Worm (Caenorhabditis elegans): ENCODE measurements around the gene tmem-218.
"Not testable (repeated sequence)": the region's sequence is repeated elsewhere in the genome, so short reads cannot be mapped to it uniquely, and the experiment has no call there.

tmem-218 gene

DNA sequence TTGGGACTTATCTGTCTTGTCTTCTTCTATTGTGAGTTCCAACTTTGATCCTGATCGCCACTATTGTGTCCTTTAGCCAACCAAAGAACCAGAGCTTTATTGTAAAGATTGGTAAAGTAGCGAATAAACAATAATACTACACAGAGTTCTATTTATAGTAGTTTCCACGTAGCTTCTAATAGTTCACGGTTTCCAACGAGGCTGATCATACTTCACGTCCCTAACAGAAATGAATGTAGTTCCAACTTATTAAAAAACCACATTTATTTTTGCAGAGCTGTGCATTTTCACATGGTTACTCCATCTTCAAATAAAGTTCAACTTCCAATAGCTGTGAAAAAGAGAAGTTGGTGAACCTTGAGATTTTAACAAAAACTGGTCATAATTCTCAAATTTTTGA is at the start of gene tmem-218:
tmem-218 (plus strand) TSS at position 301 of the 400 bp plus-strand sequence.
- TF ChIP-seq fos-1, aly-2, elt-2 (tag; optimal IDR thresholded peaks at IDR 0.05): not testable (repeated sequence)

DNA sequence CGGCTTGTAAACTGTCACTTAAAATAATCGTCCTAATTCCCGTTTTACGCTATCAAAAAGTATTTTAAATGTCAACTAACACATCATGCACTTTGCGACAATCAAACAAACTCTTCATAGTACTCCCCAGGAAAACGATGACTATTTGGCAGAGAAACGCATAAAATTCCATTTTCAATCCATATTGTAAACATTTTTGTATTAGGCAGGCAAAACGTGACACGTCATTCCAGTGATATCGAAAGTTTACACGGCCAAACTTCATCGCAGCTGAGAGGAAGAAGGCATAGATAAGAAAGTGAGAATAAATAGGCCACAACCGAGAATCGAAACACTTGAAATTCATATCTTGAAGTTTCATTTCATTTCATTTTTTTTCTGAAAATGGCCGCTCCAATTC is 49.3 kb upstream of the tmem-218 start, which contains the start of gene lec-9:
lec-9 (plus strand) TSS at position 349 of the 400 bp plus-strand sequence.
- TF ChIP-seq elt-2 (tag; optimal IDR thresholded peaks at IDR 0.05): peak; percentile 97
- TF ChIP-seq pha-4 (tag; optimal IDR thresholded peaks at IDR 0.05): peak; percentile 68
- TF ChIP-seq ceh-16 (tag; optimal IDR thresholded peaks at IDR 0.05): no peak
- peak; percentile 91 for TF ChIP-seq pqm-1 (tag; optimal IDR thresholded peaks at IDR 0.05)
- TF ChIP-seq elt-1 (tag; optimal IDR thresholded peaks at IDR 0.05): no peak
- peak; percentile 79 for TF ChIP-seq skn-1 (tag; optimal IDR thresholded peaks at IDR 0.05)
- TF ChIP-seq nhr-23 (tag; optimal IDR thresholded peaks at IDR 0.05): no peak
- TF ChIP-seq nhr-11 (tag; optimal IDR thresholded peaks at IDR 0.05): no peak
- TF ChIP-seq lsy-12 (tag; optimal IDR thresholded peaks at IDR 0.05): no peak
- no peak for TF ChIP-seq ceh-82 (tag; optimal IDR thresholded peaks at IDR 0.05)
- no peak for TF ChIP-seq nhr-237 (tag; optimal IDR thresholded peaks at IDR 0.05)
- no peak for TF ChIP-seq daf-12 (tag; optimal IDR thresholded peaks at IDR 0.05)

DNA sequence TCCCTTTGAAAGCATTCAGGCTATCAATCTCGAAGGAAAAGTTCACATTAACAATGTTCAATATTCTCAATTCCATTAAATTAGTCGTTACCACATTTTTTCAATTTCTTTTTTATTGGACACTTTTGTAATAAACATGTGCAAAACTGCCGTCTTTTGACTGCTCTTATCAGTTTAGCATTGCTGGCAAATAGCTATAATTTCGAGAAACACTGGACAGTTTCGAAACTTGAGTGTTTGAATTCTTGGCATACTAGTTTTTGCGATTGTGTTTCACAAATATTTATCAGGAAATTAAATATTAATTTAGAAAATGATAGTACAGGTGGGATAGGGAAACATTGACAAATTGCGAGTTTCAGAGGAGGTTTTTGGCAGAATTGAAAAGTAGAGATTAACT is 48.1 kb upstream of the tmem-218 start:
- TF ChIP-seq elt-2 (tag; optimal IDR thresholded peaks at IDR 0.05) (peak; percentile 81), nhr-76 (tag; optimal IDR thresholded peaks at IDR 0.05) (no peak), nhr-237 (tag; optimal IDR thresholded peaks at IDR 0.05) (no peak), nfya-1 (tag; optimal IDR thresholded peaks at IDR 0.05; ENCODE audit: insufficient read depth) (no peak), fos-1 (tag; optimal IDR thresholded peaks at IDR 0.05) (peak; percentile 19), sea-2 (GFP tag; optimal IDR thresholded peaks at IDR 0.05) (no peak), ama-1 (optimal IDR thresholded peaks at IDR 0.05) (no peak), nhr-11 (tag; optimal IDR thresholded peaks at IDR 0.05) (no peak), pqm-1 (tag; optimal IDR thresholded peaks at IDR 0.05) (peak; percentile 76), mml-1 (tag; optimal IDR thresholded peaks at IDR 0.05) (no peak), nhr-12 (tag; optimal IDR thresholded peaks at IDR 0.05) (no peak), ceh-28 (tag; optimal IDR thresholded peaks at IDR 0.05) (no peak), ztf-4 (tag; optimal IDR thresholded peaks at IDR 0.05) (no peak), jun-1 (tag; optimal IDR thresholded peaks at IDR 0.05) (no peak)

DNA sequence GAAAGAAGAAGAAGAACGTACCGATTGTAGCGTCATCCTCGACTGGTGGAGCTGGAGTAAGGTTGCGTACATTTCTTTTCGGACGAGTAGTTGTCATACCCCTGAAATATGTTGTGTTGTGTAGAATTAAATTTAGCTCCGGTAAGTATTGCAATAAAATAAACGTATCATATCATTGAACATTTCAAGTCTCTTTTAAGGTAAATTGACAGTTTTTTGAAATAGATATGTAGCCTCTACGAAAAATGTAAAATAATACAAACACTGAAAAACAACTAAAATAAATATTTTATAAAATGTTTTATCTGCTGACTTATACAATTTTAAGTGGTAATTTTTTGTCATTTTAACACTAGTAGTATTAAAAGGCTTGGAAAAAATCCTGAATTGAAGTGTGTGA is 39.5 kb upstream of the tmem-218 start, which contains the start of gene C16H3.3:
C16H3.3 (minus strand) TSS at position 101 of the 400 bp plus-strand sequence.
- TF ChIP-seq nhr-11 (tag; optimal IDR thresholded peaks at IDR 0.05) (no peak), nhr-28 (tag; optimal IDR thresholded peaks at IDR 0.05) (no peak), ztf-4 (tag; optimal IDR thresholded peaks at IDR 0.05) (no peak), lsy-12 (tag; optimal IDR thresholded peaks at IDR 0.05) (no peak), pqm-1 (tag; optimal IDR thresholded peaks at IDR 0.05) (no peak), eor-1 (tag; optimal IDR thresholded peaks at IDR 0.05) (no peak)

DNA sequence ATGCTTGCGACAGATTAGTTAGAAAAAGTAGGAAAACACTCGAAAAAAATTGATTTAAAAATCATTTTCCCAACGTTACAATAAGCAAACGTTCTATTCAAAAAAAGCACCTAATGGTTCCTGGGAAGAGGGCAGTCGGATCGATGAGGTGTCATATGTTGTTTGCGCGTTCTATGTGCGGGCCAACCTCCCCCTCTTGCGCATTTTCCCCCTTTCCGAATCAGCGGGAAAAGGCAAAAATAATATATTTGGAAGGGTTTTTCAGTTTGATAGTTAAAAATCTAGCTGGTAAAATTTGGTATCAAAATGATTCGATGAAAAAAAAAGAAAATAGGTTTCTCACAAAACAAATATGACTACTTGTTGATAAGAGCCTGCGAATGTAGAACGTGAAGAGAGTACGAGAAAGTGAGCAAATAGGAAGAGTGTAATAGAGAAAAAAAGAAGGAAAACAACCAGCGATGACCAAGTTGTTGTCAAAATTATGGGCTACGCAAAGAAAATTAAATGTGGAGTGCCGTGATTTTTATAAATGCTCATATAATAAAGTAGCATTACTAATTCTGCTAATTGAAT is 39.0 kb upstream of the tmem-218 start:
- TF ChIP-seq snpc-4 (tag; optimal IDR thresholded peaks at IDR 0.05) (peak; percentile 33), pqm-1 (tag; optimal IDR thresholded peaks at IDR 0.05) (peak; percentile 19), nhr-67 (tag; optimal IDR thresholded peaks at IDR 0.05) (no peak), pha-4 (tag; optimal IDR thresholded peaks at IDR 0.05) (peak; percentile 73), daf-12 (tag; optimal IDR thresholded peaks at IDR 0.05) (no peak), hmg-11 (tag; optimal IDR thresholded peaks at IDR 0.05) (peak; percentile 85), egl-27 (tag; optimal IDR thresholded peaks at IDR 0.05) (no peak), lin-39 (tag; optimal IDR thresholded peaks at IDR 0.05) (peak; percentile 60), ztf-4 (tag; optimal IDR thresholded peaks at IDR 0.05) (no peak), ceh-82 (tag; optimal IDR thresholded peaks at IDR 0.05) (no peak), elt-2 (tag; optimal IDR thresholded peaks at IDR 0.05) (peak; percentile 38), nhr-11 (tag; optimal IDR thresholded peaks at IDR 0.05) (no peak), egl-5 (tag; optimal IDR thresholded peaks at IDR 0.05) (peak; percentile 28), nfya-1 (tag; optimal IDR thresholded peaks at IDR 0.05; ENCODE audit: insufficient read depth) (peak; percentile 71), lsy-12 (tag; optimal IDR thresholded peaks at IDR 0.05) (no peak), nhr-237 (tag; optimal IDR thresholded peaks at IDR 0.05) (no peak), ceh-9 (tag; optimal IDR thresholded peaks at IDR 0.05) (no peak), nhr-23 (tag; optimal IDR thresholded peaks at IDR 0.05) (peak; percentile 41), unc-62 (GFP tag; optimal IDR thresholded peaks at IDR 0.05) (no peak), ztf-11 (tag; optimal IDR thresholded peaks at IDR 0.05) (no peak), nhr-12 (tag; optimal IDR thresholded peaks at IDR 0.05) (no peak), mml-1 (tag; optimal IDR thresholded peaks at IDR 0.05) (no peak), nhr-25 (tag; optimal IDR thresholded peaks at IDR 0.05) (no peak), R02D3.7 (tag; optimal IDR thresholded peaks at IDR 0.05) (no peak), lin-15B (tag; optimal IDR thresholded peaks at IDR 0.05) (peak; percentile 60), ama-1 (optimal IDR thresholded peaks at IDR 0.05) (no peak), eor-1 (tag; optimal IDR thresholded peaks at IDR 0.05) (no peak), zag-1 (tag; optimal IDR thresholded peaks at IDR 0.05) (no peak), mdl-1 (tag; optimal IDR thresholded peaks at IDR 0.05) (no peak), aly-2 (tag; optimal IDR thresholded peaks at IDR 0.05) (no peak), tbx-2 (tag; optimal IDR thresholded peaks at IDR 0.05) (peak; percentile 13), ceh-16 (tag; optimal IDR thresholded peaks at IDR 0.05) (no peak), fos-1 (tag; optimal IDR thresholded peaks at IDR 0.05) (no peak), fkh-10 (GFP tag; optimal IDR thresholded peaks at IDR 0.05) (no peak), nhr-28 (tag; optimal IDR thresholded peaks at IDR 0.05) (no peak)
